Worm (Caenorhabditis elegans) whole organism, L4 larva: ENCODE results near the gene srx-78.

ENCODE experiments used
- arid-1 ChIP-seq: fragments of 200-800 bp; sonication (Bioruptor generic); conservative IDR thresholded peaks from 2 replicates; pipeline ENCODE4 v1.3.6; 2022; ENCODE audit warnings: missing genetic modification reagents, missing genetic modification characterization, missing compliant biosample characterization
- ceh-28 ChIP-seq: fragments of 150-350 bp; optimal IDR thresholded peaks from 2 replicates; lab custom pipeline; 2014; ENCODE audit warnings: missing biosample characterization, missing genetic modification reagents, missing genetic modification characterization
- ces-1 ChIP-seq: fragments of 150-350 bp; sonication (generic microtip); optimal IDR thresholded peaks from 4 replicates; lab custom pipeline; 2014; ENCODE audit warnings: missing biosample characterization, missing genetic modification reagents, missing genetic modification characterization
- daf-16 ChIP-seq, 3 experiments: sonication (generic microtip); optimal IDR thresholded peaks; 2 replicates each; lab custom pipeline; 2016 to 2017; ENCODE audit warnings: missing genetic modification characterization in 3 of 3, missing genetic modification reagents in 3 of 3, mild to moderate bottlenecking in 2 of 3, missing compliant biosample characterization in 2 of 3, missing biosample characterization in 1 of 3, moderate library complexity in 1 of 3
- egl-27 ChIP-seq: sonication (generic microtip); optimal IDR thresholded peaks from 3 replicates; lab custom pipeline; 2017; ENCODE audit warnings: missing biosample characterization, missing genetic modification reagents, missing genetic modification characterization
- fkh-10 ChIP-seq: fragments of 150-350 bp; optimal IDR thresholded peaks from 2 replicates; lab custom pipeline; 2014; ENCODE audit warnings: missing biosample characterization, missing genetic modification reagents, missing genetic modification characterization
- madf-5 ChIP-seq, 2 experiments: fragments of 200-800 bp; sonication (Bioruptor generic); IDR thresholded peaks; 2 replicates each; pipeline ENCODE4 v1.3.6; 2022; ENCODE audit warnings: missing compliant biosample characterization in 2 of 2, missing genetic modification characterization in 2 of 2
- nhr-237 ChIP-seq: sonication (generic microtip); optimal IDR thresholded peaks from 2 replicates; lab custom pipeline; 2017; ENCODE audit warnings: missing biosample characterization, missing genetic modification characterization
- nhr-6 ChIP-seq: fragments of 150-350 bp; optimal IDR thresholded peaks from 2 replicates; lab custom pipeline; 2014; ENCODE audit warnings: missing biosample characterization, missing genetic modification characterization
- pha-4 ChIP-seq, 2 experiments: fragments of 150-350 bp in 1 of 2; fragments of 200-800 bp in 1 of 2; sonication (Bioruptor generic) in 1 of 2; IDR thresholded peaks in 1 of 2; optimal IDR thresholded peaks in 1 of 2; 2 replicates each; pipeline versions ENCODE4 v1.3.6 to Lab custom; 2014 to 2022; ENCODE audit warnings: missing genetic modification characterization in 2 of 2, missing genetic modification reagents in 2 of 2, missing biosample characterization in 1 of 2, missing compliant biosample characterization in 1 of 2
- tra-1 ChIP-seq: fragments of 200-800 bp; sonication (Bioruptor generic); IDR thresholded peaks from 2 replicates; pipeline ENCODE4 v1.3.6; 2022; ENCODE audit warnings: missing genetic modification reagents, missing genetic modification characterization, missing compliant biosample characterization

DNA sequence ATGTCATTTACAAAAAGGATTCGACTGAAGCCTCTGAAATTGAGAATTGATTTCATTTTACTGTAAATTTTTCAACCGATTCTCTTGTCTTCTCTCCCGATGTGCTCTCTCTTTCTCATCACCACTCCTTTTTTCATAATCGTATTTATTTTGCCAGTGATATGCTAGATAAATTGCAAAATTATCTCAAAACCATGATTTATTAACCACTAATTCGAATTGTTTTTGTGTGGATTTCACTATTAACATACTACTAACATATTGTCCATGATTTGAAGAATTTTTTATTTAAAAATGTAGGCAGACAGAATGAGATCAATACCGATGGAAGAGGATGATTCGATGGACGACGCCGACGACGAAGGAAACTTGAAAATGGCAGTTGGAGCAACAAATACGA, 27.7 kb upstream of the srx-78 start, which contains the start of gene C25D7.10:
- TF ChIP-seq fkh-10 (GFP tag; lab: Kevin White, UChicago) (no peak), ces-1 (GFP tag; lab: Kevin White, UChicago) (no peak), daf-16 (GFP tag; optimal IDR thresholded peaks at IDR 0.05; lab: Kevin White, UChicago) (no peak), daf-16 (tag; optimal IDR thresholded peaks at IDR 0.05; lab: Kevin White, UChicago) (no peak), madf-5 (GFP tag; IDR thresholded peaks at IDR 0.05; lab: Robert Waterston, UW) (no peak), egl-27 (tag; lab: Kevin White, UChicago) (no peak), nhr-237 (tag; lab: Kevin White, UChicago) (no peak), arid-1 (no peak), nhr-6 (tag; lab: Kevin White, UChicago) (no peak), tra-1 (no peak), ceh-28 (no peak), pha-4 (GFP tag; IDR thresholded peaks at IDR 0.05; lab: Robert Waterston, UW) (no peak), pha-4 (tag; optimal IDR thresholded peaks at IDR 0.05; lab: Kevin White, UChicago) (no peak)
